Worm (Caenorhabditis elegans): ENCODE measurements around the gene fpn-1.2.

ce11 chrV:1465932-1466331 is 1.4 kb upstream of the fpn-1.2 start:
- TF ChIP-seq Y53F4B.3 (GFP tag; IDR thresholded peaks at IDR 0.05) = no peak
- TF ChIP-seq lir-1 (GFP tag; conservative IDR thresholded peaks at IDR 0.05) = no peak
- no peak for TF ChIP-seq akir-1 (GFP tag; optimal IDR thresholded peaks at IDR 0.05)
- no peak for TF ChIP-seq ZK185.1 (tag; optimal IDR thresholded peaks at IDR 0.05; ENCODE audit: poor library complexity, severe bottlenecking)
- TF ChIP-seq T26A5.8 (tag; optimal IDR thresholded peaks at IDR 0.05) = no peak
- no peak for TF ChIP-seq somi-1 (GFP tag; optimal IDR thresholded peaks at IDR 0.05)
